Worm (Caenorhabditis elegans): ENCODE measurements around the gene K03D3.5.

ce11 chrIV:16290745-16291144, 29.6 kb downstream of the K03D3.5 start, which contains the start of gene srz-75:
- TF ChIP-seq ama-1 (optimal IDR thresholded peaks at IDR 0.05) (no peak), ets-7 (tag; optimal IDR thresholded peaks at IDR 0.05) (no peak), ceh-13 (GFP tag; optimal IDR thresholded peaks at IDR 0.05) (no peak), hnd-1 (tag; optimal IDR thresholded peaks at IDR 0.05) (no peak), F13C5.2 (tag; optimal IDR thresholded peaks at IDR 0.05) (no peak), tra-4 (tag; optimal IDR thresholded peaks at IDR 0.05) (no peak), scrt-1 (GFP tag; IDR thresholded peaks at IDR 0.05) (no peak), tbx-37 (GFP tag; conservative IDR thresholded peaks at IDR 0.05) (no peak), hmbx-1 (tag; optimal IDR thresholded peaks at IDR 0.05) (no peak), aly-1 (tag; optimal IDR thresholded peaks at IDR 0.05) (no peak), hmg-4 (GFP tag; optimal IDR thresholded peaks at IDR 0.05) (no peak), ceh-36 (tag; optimal IDR thresholded peaks at IDR 0.05) (no peak), flt-1 (GFP tag; IDR thresholded peaks at IDR 0.05) (no peak), tbx-11 (GFP tag; IDR thresholded peaks at IDR 0.05) (no peak)
